Fruit fly (Drosophila melanogaster): ENCODE results near the gene Syx17.

Gene Syx17

DNA sequence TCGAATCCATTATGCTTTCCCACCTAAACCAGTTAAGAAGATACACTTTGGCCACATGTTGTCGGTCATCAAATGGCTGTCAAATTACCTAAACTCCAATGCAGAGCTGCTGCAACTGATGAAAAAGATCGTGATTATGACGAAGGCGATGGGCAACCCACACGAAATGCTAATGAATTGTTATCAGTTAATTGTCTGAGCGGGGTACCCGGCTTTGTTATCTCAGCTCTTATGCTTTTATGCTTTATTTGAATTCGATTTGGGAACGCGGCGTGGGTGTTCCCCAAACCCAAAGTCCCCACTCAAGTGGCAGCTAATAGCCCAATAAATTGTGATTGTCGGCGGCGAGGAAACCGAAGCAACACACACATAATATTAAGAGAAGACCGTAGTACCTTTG lies 20.7 kb upstream of the Syx17 start:
- no peak for TF ChIP-seq CG13204 (GFP tag; optimal IDR thresholded peaks at IDR 0.05)
- TF ChIP-seq rn (GFP tag; IDR thresholded peaks at IDR 0.05): no peak
- no peak for TF ChIP-seq CG4496 (GFP tag; IDR thresholded peaks at IDR 0.05)
- TF ChIP-seq CG17806 (tag; optimal IDR thresholded peaks at IDR 0.05): no peak
- TF ChIP-seq fd96Ca (GFP tag; IDR thresholded peaks at IDR 0.05): 0 out of 3 replicates have a peak, but pooled peaks have one; percentile 24

- TF ChIP-seq CG10348 (GFP tag; IDR thresholded peaks at IDR 0.05): no peak
- no peak for TF ChIP-seq CG13204 (GFP tag; optimal IDR thresholded peaks at IDR 0.05)
- no peak for TF ChIP-seq rn (GFP tag; IDR thresholded peaks at IDR 0.05)
- peak; percentile 87 for TF ChIP-seq CG9948 (tag; optimal IDR thresholded peaks at IDR 0.05)
- TF ChIP-seq gl (tag; optimal IDR thresholded peaks at IDR 0.05): peak; percentile 84
- TF ChIP-seq CG34367 (tag; optimal IDR thresholded peaks at IDR 0.05): peak; percentile 83
- peak; percentile 37 for TF ChIP-seq Pif1B (GFP tag; optimal IDR thresholded peaks at IDR 0.05)
- peak; percentile 84 for TF ChIP-seq CG15710 (tag; optimal IDR thresholded peaks at IDR 0.05)
- TF ChIP-seq CG8301 (tag; optimal IDR thresholded peaks at IDR 0.05): peak; percentile 75
- no peak for TF ChIP-seq CG12605 (GFP tag; IDR thresholded peaks at IDR 0.05)
- no peak for TF ChIP-seq CG32121 (GFP tag; IDR thresholded peaks at IDR 0.05)
- TF ChIP-seq Pif1A (GFP tag; optimal IDR thresholded peaks at IDR 0.05): peak; percentile 60
- TF ChIP-seq D1 (tag; optimal IDR thresholded peaks at IDR 0.05): peak; percentile 68
- TF ChIP-seq CG17806 (tag; optimal IDR thresholded peaks at IDR 0.05): peak; percentile 93
- peak; percentile 89 for TF ChIP-seq CG14655 (GFP tag; optimal IDR thresholded peaks at IDR 0.05)
- peak; percentile 95 for TF ChIP-seq CG8159 (tag; optimal IDR thresholded peaks at IDR 0.05)
- TF ChIP-seq CG4496 (GFP tag; IDR thresholded peaks at IDR 0.05): peak; percentile 66
Measured at dm6 chr3L:4383104-4383503, 20.2 kb upstream of the Syx17 start.

- TF ChIP-seq CG17806 (tag; optimal IDR thresholded peaks at IDR 0.05) (no peak), CG8159 (tag; optimal IDR thresholded peaks at IDR 0.05) (peak; percentile 28), CG14655 (GFP tag; optimal IDR thresholded peaks at IDR 0.05) (peak; percentile 26), CG4496 (GFP tag; IDR thresholded peaks at IDR 0.05) (peak; percentile 51; the same call in 2 of the 3 replicates), Ets98B (GFP tag; IDR thresholded peaks at IDR 0.05) (peak; percentile 14; the same call in 1 of the 2 replicates), Pif1B (GFP tag; optimal IDR thresholded peaks at IDR 0.05) (no peak), CG13204 (GFP tag; optimal IDR thresholded peaks at IDR 0.05) (peak; percentile 82), EcR (GFP tag; optimal IDR thresholded peaks at IDR 0.05) (peak; percentile 62)
Measured at dm6 chr3L:4383543-4384325, 19.6 kb upstream of the Syx17 start.

DNA sequence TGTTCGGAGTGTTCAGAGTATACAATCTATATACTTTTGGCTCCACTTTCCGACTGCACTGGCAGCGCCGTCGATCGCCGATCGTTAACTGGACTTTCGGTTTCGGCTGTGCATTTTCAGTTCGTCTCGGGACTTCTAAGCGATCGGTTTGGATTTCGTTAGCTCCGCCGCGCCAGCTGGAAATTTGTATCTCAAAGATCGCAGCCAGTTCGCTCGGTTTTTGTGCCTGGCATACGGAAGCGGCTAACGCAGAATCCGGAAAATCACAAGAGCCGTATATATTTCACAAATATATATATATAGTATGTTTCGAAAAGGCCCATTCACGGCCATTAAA lies 19.0 kb upstream of the Syx17 start, which contains the start of gene slow:
slow (plus strand) TSS at position 117 of the 337 bp plus-strand sequence.
- TF ChIP-seq fd96Ca (GFP tag; IDR thresholded peaks at IDR 0.05): 0 out of 3 replicates have a peak, but pooled peaks have one; percentile 45
- TF ChIP-seq CG34367 (tag; optimal IDR thresholded peaks at IDR 0.05): no peak
- TF ChIP-seq CG4496 (GFP tag; IDR thresholded peaks at IDR 0.05): peak; percentile 67
- TF ChIP-seq CG32121 (GFP tag; IDR thresholded peaks at IDR 0.05): peak; percentile 61; the same call in 1 of the 2 replicates
- no peak for TF ChIP-seq Pif1B (GFP tag; optimal IDR thresholded peaks at IDR 0.05)
- TF ChIP-seq CG12605 (GFP tag; IDR thresholded peaks at IDR 0.05): peak; percentile 62; the same call in 1 of the 2 replicates
- peak; percentile 58 for TF ChIP-seq Ets98B (GFP tag; IDR thresholded peaks at IDR 0.05)

- TF ChIP-seq CG32121 (GFP tag; IDR thresholded peaks at IDR 0.05): no peak
- no peak for TF ChIP-seq EcR (GFP tag; optimal IDR thresholded peaks at IDR 0.05)
- no peak for TF ChIP-seq CG4496 (GFP tag; IDR thresholded peaks at IDR 0.05)
- no peak for TF ChIP-seq CG8159 (tag; optimal IDR thresholded peaks at IDR 0.05)
Measured at dm6 chr3L:4388215-4388614, 15.1 kb upstream of the Syx17 start.

DNA sequence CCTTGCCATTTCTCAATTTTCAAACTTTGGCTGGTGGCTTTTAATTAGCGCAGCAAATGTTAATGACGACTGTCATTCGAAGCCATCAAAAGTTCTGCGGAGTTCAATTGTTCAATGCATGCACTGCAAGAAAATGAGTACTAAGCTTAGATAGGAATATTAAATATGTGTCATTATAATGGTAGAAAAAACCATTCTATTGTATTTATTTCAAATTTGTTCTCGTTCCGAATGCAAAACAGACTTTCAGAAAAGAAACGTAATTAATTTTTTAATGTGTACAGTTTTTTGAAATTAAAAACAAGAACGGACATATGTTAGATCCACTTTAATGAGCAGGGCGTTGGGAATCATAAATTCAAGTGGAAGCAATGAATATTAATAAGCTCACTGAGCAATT lies 14.2 kb upstream of the Syx17 start:
- no peak for TF ChIP-seq Ets98B (GFP tag; IDR thresholded peaks at IDR 0.05)
- no peak for TF ChIP-seq CG32121 (GFP tag; IDR thresholded peaks at IDR 0.05)
- TF ChIP-seq CG10348 (GFP tag; IDR thresholded peaks at IDR 0.05): no peak
- no peak for TF ChIP-seq CG17806 (tag; optimal IDR thresholded peaks at IDR 0.05)

- peak; percentile 18 for TF ChIP-seq Pif1B (GFP tag; optimal IDR thresholded peaks at IDR 0.05)
- peak; percentile 82 for TF ChIP-seq Ets98B (GFP tag; IDR thresholded peaks at IDR 0.05)
- 0 out of 2 replicates have a peak, but pooled peaks have one; percentile 23 for TF ChIP-seq CG10348 (GFP tag; IDR thresholded peaks at IDR 0.05)
- no peak for TF ChIP-seq CG34367 (tag; optimal IDR thresholded peaks at IDR 0.05)
- TF ChIP-seq CG8301 (tag; optimal IDR thresholded peaks at IDR 0.05): peak; percentile 58
- no peak for TF ChIP-seq CG15710 (tag; optimal IDR thresholded peaks at IDR 0.05)
- peak; percentile 72 for TF ChIP-seq CG14655 (GFP tag; optimal IDR thresholded peaks at IDR 0.05)
- no peak for TF ChIP-seq Pif1A (GFP tag; optimal IDR thresholded peaks at IDR 0.05)
- TF ChIP-seq gl (tag; optimal IDR thresholded peaks at IDR 0.05): no peak
- TF ChIP-seq EcR (GFP tag; optimal IDR thresholded peaks at IDR 0.05): no peak
- no peak for TF ChIP-seq CG13204 (GFP tag; optimal IDR thresholded peaks at IDR 0.05)
- TF ChIP-seq rn (GFP tag; IDR thresholded peaks at IDR 0.05): peak; percentile 43; the same call in 1 of the 2 replicates
- peak; percentile 89 for TF ChIP-seq CG4496 (GFP tag; IDR thresholded peaks at IDR 0.05)
- no peak for TF ChIP-seq Snoo (tag; optimal IDR thresholded peaks at IDR 0.05)
- no peak for TF ChIP-seq D1 (tag; optimal IDR thresholded peaks at IDR 0.05)
- no peak for TF ChIP-seq CG9948 (tag; optimal IDR thresholded peaks at IDR 0.05)
- peak; percentile 86 for TF ChIP-seq fd96Ca (GFP tag; IDR thresholded peaks at IDR 0.05)
- TF ChIP-seq CG8159 (tag; optimal IDR thresholded peaks at IDR 0.05): peak; percentile 11
- TF ChIP-seq CG32121 (GFP tag; IDR thresholded peaks at IDR 0.05): peak; percentile 88
- no peak; the same call in 1 of the 2 replicates for TF ChIP-seq CG12605 (GFP tag; IDR thresholded peaks at IDR 0.05)
- no peak for TF ChIP-seq CG17806 (tag; optimal IDR thresholded peaks at IDR 0.05)
Measured at dm6 chr3L:4392851-4393250, 10.4 kb upstream of the Syx17 start.

Measured in whole organism, pupa.